Worm (Caenorhabditis elegans) whole organism, L3 larva: ENCODE results near the gene fbxa-170.

Experiments used
- ZK546.5 ChIP-seq: sonication (generic microtip); optimal IDR thresholded peaks from 2 replicates; lab custom pipeline; 2017; ENCODE audit warnings: missing biosample characterization, missing genetic modification characterization
- ceh-82 ChIP-seq: fragments of 150-350 bp; optimal IDR thresholded peaks from 2 replicates; lab custom pipeline; 2014; ENCODE audit warnings: missing biosample characterization, missing genetic modification characterization
- egl-5 ChIP-seq: fragments of 150-350 bp; optimal IDR thresholded peaks from 2 replicates; lab custom pipeline; 2017; ENCODE audit warnings: missing biosample characterization, missing genetic modification reagents, missing genetic modification characterization, inconsistent platforms
- elt-1 ChIP-seq: fragments of 150-350 bp; optimal IDR thresholded peaks from 2 replicates; lab custom pipeline; 2014; ENCODE audit warnings: missing biosample characterization, missing genetic modification characterization
- eor-1 ChIP-seq, 2 experiments: fragments of 150-350 bp; optimal IDR thresholded peaks; 2 replicates each; lab custom pipeline; 2014 to 2018; ENCODE audit warnings: missing biosample characterization in 2 of 2, missing genetic modification characterization in 2 of 2
- fkh-2 ChIP-seq: fragments of 150-350 bp; optimal IDR thresholded peaks from 2 replicates; lab custom pipeline; 2014; ENCODE audit warnings: missing biosample characterization, missing genetic modification reagents, missing genetic modification characterization
- hmg-11 ChIP-seq: sonication (generic microtip); optimal IDR thresholded peaks from 2 replicates; lab custom pipeline; 2016; ENCODE audit warnings: missing genetic modification characterization, missing compliant biosample characterization
- lsy-12 ChIP-seq: sonication (generic microtip); optimal IDR thresholded peaks from 2 replicates; lab custom pipeline; 2016; ENCODE audit warnings: mild to moderate bottlenecking, missing genetic modification characterization, missing compliant biosample characterization
- mdl-1 ChIP-seq: fragments of 150-350 bp; optimal IDR thresholded peaks from 2 replicates; lab custom pipeline; 2014; ENCODE audit warnings: missing biosample characterization, missing genetic modification characterization
- mml-1 ChIP-seq: fragments of 150-350 bp; sonication (generic microtip); optimal IDR thresholded peaks from 3 replicates; lab custom pipeline; 2014; ENCODE audit warnings: missing biosample characterization, missing genetic modification characterization
- nfya-1 ChIP-seq: sonication (generic microtip); optimal IDR thresholded peaks from 2 replicates; lab custom pipeline; 2017; ENCODE audit warnings: missing genetic modification characterization, mild to moderate bottlenecking, missing compliant biosample characterization, antibody characterized with exemption, moderate library complexity; ENCODE audit not compliant: insufficient read depth
- nhr-237 ChIP-seq: fragments of 150-350 bp; optimal IDR thresholded peaks from 2 replicates; lab custom pipeline; 2014; ENCODE audit warnings: missing biosample characterization, missing genetic modification characterization
- pha-4 ChIP-seq: fragments of 150-350 bp; optimal IDR thresholded peaks from 2 replicates; lab custom pipeline; 2014; ENCODE audit warnings: missing biosample characterization, missing genetic modification reagents, missing genetic modification characterization
- pqm-1 ChIP-seq: fragments of 150-350 bp; optimal IDR thresholded peaks from 2 replicates; lab custom pipeline; 2017; ENCODE audit warnings: missing biosample characterization, missing genetic modification characterization, inconsistent platforms
- tbx-2 ChIP-seq: sonication (generic microtip); optimal IDR thresholded peaks from 2 replicates; lab custom pipeline; 2016; ENCODE audit warnings: mild to moderate bottlenecking, missing genetic modification characterization, missing compliant biosample characterization
- ztf-4 ChIP-seq: fragments of 150-350 bp; optimal IDR thresholded peaks from 2 replicates; lab custom pipeline; 2014; ENCODE audit warnings: missing biosample characterization, missing genetic modification characterization

The fbxa-170 gene

DNA sequence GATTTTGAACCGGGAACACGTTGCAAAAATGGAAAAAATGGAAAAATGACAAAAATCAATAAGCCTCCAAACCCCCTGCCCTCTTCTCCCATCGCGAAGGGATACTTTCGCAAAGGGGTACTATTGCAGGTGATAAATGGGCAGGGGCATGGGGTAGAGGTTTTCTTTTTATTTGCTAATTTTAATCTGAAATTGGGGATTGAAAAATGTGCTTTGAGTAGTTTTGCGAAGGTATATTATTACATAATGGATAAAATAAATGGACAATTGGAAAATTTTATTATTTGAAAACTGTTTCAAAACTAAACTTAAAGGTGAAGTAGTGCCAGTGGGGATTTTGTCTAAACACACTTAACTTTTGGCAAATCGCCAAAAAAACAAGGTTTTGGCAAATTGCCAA is 50.9 kb downstream of the fbxa-170 start (continued):
- peak; percentile 80 for TF ChIP-seq egl-5 (tag; lab: Kevin White, UChicago)
- peak; percentile 83 for TF ChIP-seq nhr-237 (tag; lab: Kevin White, UChicago)
- peak in 1 of 2 experiments; percentile 74 for TF ChIP-seq eor-1 (tag; optimal IDR thresholded peaks at IDR 0.05; lab: Kevin White, UChicago)
- peak; percentile 98 for TF ChIP-seq tbx-2
- peak; percentile 62 for TF ChIP-seq ZK546.5 (tag; lab: Kevin White, UChicago)
- TF ChIP-seq ztf-4 (tag; lab: Kevin White, UChicago), result peak; percentile 57
- peak; percentile 89 for TF ChIP-seq nfya-1
- TF ChIP-seq lsy-12 (tag; lab: Kevin White, UChicago), result peak; percentile 94
- peak; percentile 36 for TF ChIP-seq fkh-2 (tag; lab: Kevin White, UChicago)
- no peak for TF ChIP-seq mml-1
- peak; percentile 98 for TF ChIP-seq pha-4 (tag; lab: Kevin White, UChicago)
- TF ChIP-seq elt-1 (tag; lab: Kevin White, UChicago), result peak; percentile 45
- TF ChIP-seq hmg-11 (tag; lab: Kevin White, UChicago), result peak; percentile 97
- peak; percentile 88 for TF ChIP-seq pqm-1 (tag; lab: Kevin White, UChicago)
- peak; percentile 27 for TF ChIP-seq mdl-1 (tag; lab: Kevin White, UChicago)
- peak; percentile 97 for TF ChIP-seq ceh-82 (tag; lab: Kevin White, UChicago)
